Worm (Caenorhabditis elegans) whole organism, L4 larva: ENCODE measurements around the gene F47B7.2.

Experiments
- D1046.2 ChIP-seq: fragments of 200-800 bp; sonication (Bioruptor generic); IDR thresholded peaks from 2 replicates; pipeline ENCODE4 v1.3.6; 2022; ENCODE audit warnings: missing genetic modification characterization, missing compliant biosample characterization
- R02D3.7 ChIP-seq: fragments of 150-350 bp; sonication (generic microtip); optimal IDR thresholded peaks from 3 replicates; lab custom pipeline; 2014; ENCODE audit warnings: missing biosample characterization, missing genetic modification characterization
- T20F7.1 ChIP-seq: fragments of 200-800 bp; sonication (Bioruptor generic); optimal IDR thresholded peaks from 2 replicates; lab custom pipeline; 2018; ENCODE audit warnings: mild to moderate bottlenecking, missing genetic modification characterization, missing compliant biosample characterization
- Y48G9A.11 ChIP-seq: fragments of 200-800 bp; sonication (Bioruptor generic); IDR thresholded peaks from 2 replicates; pipeline ENCODE4 v1.3.6; 2022; ENCODE audit warnings: missing genetic modification reagents, missing genetic modification characterization, missing compliant biosample characterization
- ZK337.2 ChIP-seq: fragments of 200-800 bp; sonication (Bioruptor generic); IDR thresholded peaks from 2 replicates; pipeline ENCODE4 v1.3.6; 2022; ENCODE audit warnings: missing genetic modification reagents, missing genetic modification characterization, missing compliant biosample characterization
- ZK546.5 ChIP-seq, 2 experiments: sonication (generic microtip); optimal IDR thresholded peaks; 2 replicates each; lab custom pipeline; 2017; ENCODE audit warnings: missing biosample characterization in 2 of 2, missing genetic modification characterization in 2 of 2
- arid-1 ChIP-seq: fragments of 200-800 bp; sonication (Bioruptor generic); conservative IDR thresholded peaks from 2 replicates; pipeline ENCODE4 v1.3.6; 2022; ENCODE audit warnings: missing genetic modification reagents, missing genetic modification characterization, missing compliant biosample characterization
- attf-4 ChIP-seq: sonication (generic microtip); optimal IDR thresholded peaks from 3 replicates; lab custom pipeline; 2017; ENCODE audit warnings: missing biosample characterization, missing genetic modification characterization
- ceh-28 ChIP-seq: fragments of 150-350 bp; optimal IDR thresholded peaks from 2 replicates; lab custom pipeline; 2014; ENCODE audit warnings: missing biosample characterization, missing genetic modification reagents, missing genetic modification characterization
- ceh-32 ChIP-seq: sonication (generic microtip); optimal IDR thresholded peaks from 2 replicates; lab custom pipeline; 2016; ENCODE audit warnings: mild to moderate bottlenecking, missing genetic modification characterization, missing compliant biosample characterization; ENCODE audit not compliant: poor library complexity
- daf-16 ChIP-seq, 3 experiments: sonication (generic microtip); optimal IDR thresholded peaks; 2 replicates each; lab custom pipeline; 2016 to 2017; ENCODE audit warnings: missing genetic modification characterization in 3 of 3, missing genetic modification reagents in 3 of 3, mild to moderate bottlenecking in 2 of 3, missing compliant biosample characterization in 2 of 3, missing biosample characterization in 1 of 3, moderate library complexity in 1 of 3
- daf-19 ChIP-seq: fragments of 200-800 bp; sonication (Bioruptor generic); conservative IDR thresholded peaks from 2 replicates; pipeline ENCODE4 v1.3.6; 2022; ENCODE audit warnings: missing genetic modification characterization, missing compliant biosample characterization
- daf-8 ChIP-seq: fragments of 200-800 bp; sonication (Bioruptor generic); IDR thresholded peaks from 2 replicates; pipeline ENCODE4 v1.3.6; 2022; ENCODE audit warnings: missing genetic modification characterization, missing compliant biosample characterization
- dmd-6 ChIP-seq: fragments of 200-800 bp; sonication (Bioruptor generic); IDR thresholded peaks from 2 replicates; pipeline ENCODE4 v1.3.6; 2022; ENCODE audit warnings: missing genetic modification reagents, missing genetic modification characterization, missing compliant biosample characterization
- dpl-1 ChIP-seq: fragments of 150-350 bp; optimal IDR thresholded peaks from 2 replicates; lab custom pipeline; 2014; ENCODE audit warnings: missing biosample characterization, missing genetic modification reagents, missing genetic modification characterization
- egl-43 ChIP-seq: fragments of 200-800 bp; sonication (Bioruptor generic); IDR thresholded peaks from 2 replicates; pipeline ENCODE4 v1.3.6; 2022; ENCODE audit warnings: missing genetic modification reagents, missing genetic modification characterization, missing compliant biosample characterization
- fkh-10 ChIP-seq: fragments of 150-350 bp; optimal IDR thresholded peaks from 2 replicates; lab custom pipeline; 2014; ENCODE audit warnings: missing biosample characterization, missing genetic modification reagents, missing genetic modification characterization
- hmg-1.1 ChIP-seq: fragments of 200-800 bp; sonication (Bioruptor generic); IDR thresholded peaks from 2 replicates; pipeline ENCODE4 v1.3.6; 2022; ENCODE audit warnings: missing genetic modification reagents, missing genetic modification characterization, missing compliant biosample characterization
- jun-1 ChIP-seq: fragments of 150-350 bp; optimal IDR thresholded peaks from 2 replicates; lab custom pipeline; 2014; ENCODE audit warnings: missing biosample characterization, missing genetic modification reagents, missing genetic modification characterization
- lin-1 ChIP-seq: fragments of 200-800 bp; sonication (Bioruptor generic); IDR thresholded peaks from 2 replicates; pipeline ENCODE4 v1.3.6; 2022; ENCODE audit warnings: missing genetic modification reagents, missing genetic modification characterization, missing compliant biosample characterization
- lin-39 ChIP-seq: fragments of 150-350 bp; optimal IDR thresholded peaks from 2 replicates; lab custom pipeline; 2014; ENCODE audit warnings: missing biosample characterization, missing genetic modification reagents, missing genetic modification characterization
- lir-3 ChIP-seq: sonication (generic microtip); optimal IDR thresholded peaks from 2 replicates; lab custom pipeline; 2016; ENCODE audit warnings: mild to moderate bottlenecking, missing genetic modification characterization, missing compliant biosample characterization
- mdt-29 ChIP-seq: fragments of 200-800 bp; sonication (Bioruptor generic); IDR thresholded peaks from 2 replicates; pipeline ENCODE4 v1.3.6; 2022; ENCODE audit warnings: missing genetic modification reagents, missing genetic modification characterization, missing compliant biosample characterization
- mep-1 ChIP-seq: fragments of 150-350 bp; sonication (generic microtip); optimal IDR thresholded peaks from 3 replicates; lab custom pipeline; 2014; ENCODE audit warnings: missing biosample characterization, missing genetic modification characterization
- nhr-10 ChIP-seq: fragments of 150-350 bp; optimal IDR thresholded peaks from 2 replicates; lab custom pipeline; 2014; ENCODE audit warnings: missing biosample characterization, missing genetic modification characterization
- nhr-237 ChIP-seq: sonication (generic microtip); optimal IDR thresholded peaks from 2 replicates; lab custom pipeline; 2017; ENCODE audit warnings: missing biosample characterization, missing genetic modification characterization
- nhr-25 ChIP-seq: sonication (generic microtip); optimal IDR thresholded peaks from 2 replicates; lab custom pipeline; 2017; ENCODE audit warnings: missing genetic modification characterization, mild to moderate bottlenecking, missing compliant biosample characterization, antibody characterized with exemption, moderate library complexity, borderline replicate concordance; ENCODE audit not compliant: insufficient read depth
- nhr-41 ChIP-seq: fragments of 200-800 bp; sonication (Bioruptor generic); IDR thresholded peaks from 2 replicates; pipeline ENCODE4 v1.3.6; 2022; ENCODE audit warnings: missing genetic modification reagents, missing genetic modification characterization, missing compliant biosample characterization
- nhr-42 ChIP-seq: fragments of 200-800 bp; sonication (Bioruptor generic); IDR thresholded peaks from 2 replicates; pipeline ENCODE4 v1.3.6; 2022; ENCODE audit warnings: missing genetic modification characterization, missing compliant biosample characterization
- nhr-6 ChIP-seq: fragments of 150-350 bp; optimal IDR thresholded peaks from 2 replicates; lab custom pipeline; 2014; ENCODE audit warnings: missing biosample characterization, missing genetic modification characterization
- nhr-76 ChIP-seq: fragments of 150-350 bp; optimal IDR thresholded peaks from 2 replicates; lab custom pipeline; 2014; ENCODE audit warnings: missing biosample characterization, missing genetic modification characterization
- skn-1 ChIP-seq: fragments of 150-350 bp; optimal IDR thresholded peaks from 2 replicates; lab custom pipeline; 2014; ENCODE audit warnings: missing biosample characterization, missing genetic modification characterization
- unc-62 ChIP-seq, 3 experiments: fragments of 150-350 bp in 1 of 3; sonication (generic microtip); optimal IDR thresholded peaks in 2 of 3; peaks in 1 of 3; 1 replicate in 1 of 3; 2 replicates in 2 of 3; lab custom pipeline; 2014 to 2017; ENCODE audit warnings: missing biosample characterization in 3 of 3, missing genetic modification characterization in 3 of 3, missing genetic modification reagents in 3 of 3, missing genotype in 1 of 3
- zip-11 ChIP-seq: fragments of 200-800 bp; sonication (Bioruptor generic); IDR thresholded peaks from 2 replicates; pipeline ENCODE4 v1.3.6; 2022; ENCODE audit warnings: missing genetic modification characterization, missing compliant biosample characterization
- ztf-11 ChIP-seq: fragments of 150-350 bp; optimal IDR thresholded peaks from 2 replicates; lab custom pipeline; 2014; ENCODE audit warnings: missing biosample characterization, missing genetic modification characterization

The F47B7.2 gene

DNA sequence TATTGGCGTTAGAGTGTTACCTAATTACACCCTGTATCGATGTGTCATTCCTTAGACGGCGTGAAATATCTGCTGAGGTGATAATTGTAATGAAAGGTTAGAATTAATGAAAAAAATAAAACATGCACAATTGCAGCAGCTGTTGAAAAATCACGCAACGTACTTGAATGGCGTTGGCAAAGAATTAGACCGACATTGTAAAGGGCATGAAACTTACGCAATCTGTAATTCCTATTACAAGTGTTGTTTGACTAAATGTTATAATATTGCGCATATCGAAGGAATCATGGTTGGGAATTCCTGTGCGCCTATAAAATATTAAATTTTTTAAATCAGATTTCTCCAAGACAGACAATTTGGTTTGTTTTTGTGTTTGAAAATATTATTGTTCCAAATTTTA, 38.8 kb upstream of the F47B7.2 start, which contains the start of gene tag-18:
Gene tag-18, minus strand, starts transcription at position 305 of the 400 bp plus-strand sequence.
- TF ChIP-seq Y48G9A.11 (no peak), zip-11 (no peak), dmd-6 (GFP tag; lab: Robert Waterston, UW) (no peak), ceh-32 (tag; lab: Kevin White, UChicago) (no peak), D1046.2 (GFP tag; lab: Robert Waterston, UW) (no peak), dpl-1 (no peak), ztf-11 (tag; lab: Kevin White, UChicago) (no peak), nhr-76 (tag; lab: Kevin White, UChicago) (no peak), T20F7.1 (GFP tag; lab: Kevin White, UChicago) (no peak), nhr-25 (no peak), daf-16 (GFP tag; optimal IDR thresholded peaks at IDR 0.05; lab: Kevin White, UChicago) (no peak), daf-16 (tag; optimal IDR thresholded peaks at IDR 0.05; lab: Kevin White, UChicago) (no peak), ZK337.2 (no peak), ceh-28 (tag; lab: Kevin White, UChicago) (no peak), nhr-237 (tag; lab: Kevin White, UChicago) (no peak), lin-1 (GFP tag; lab: Robert Waterston, UW) (no peak), lir-3 (tag; lab: Kevin White, UChicago) (no peak), nhr-42 (GFP tag; lab: Robert Waterston, UW) (no peak)

DNA sequence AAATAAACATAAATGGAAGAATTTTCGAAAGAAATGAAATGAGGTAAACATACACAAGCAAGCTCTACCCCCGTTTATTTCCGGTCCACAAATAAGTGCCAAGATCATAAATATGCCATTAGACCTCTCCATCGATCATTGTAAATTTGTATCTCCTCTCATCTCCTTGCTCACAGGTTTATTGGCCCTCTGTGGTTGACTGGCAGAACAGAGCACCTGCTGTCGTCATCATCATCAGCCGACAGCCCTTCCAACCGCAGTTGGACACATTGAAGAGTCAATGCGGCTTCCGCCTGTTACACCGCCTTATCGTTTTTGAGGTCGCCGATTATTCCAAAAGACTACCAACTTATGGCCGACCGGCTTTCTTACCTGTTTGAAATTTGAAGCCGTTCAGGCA, 33.9 kb upstream of the F47B7.2 start:
- TF ChIP-seq daf-8 (no peak), nhr-41 (no peak), arid-1 (GFP tag; lab: Robert Waterston, UW) (no peak), fkh-10 (no peak), lin-39 (tag; lab: Kevin White, UChicago) (no peak), egl-43 (no peak)

DNA sequence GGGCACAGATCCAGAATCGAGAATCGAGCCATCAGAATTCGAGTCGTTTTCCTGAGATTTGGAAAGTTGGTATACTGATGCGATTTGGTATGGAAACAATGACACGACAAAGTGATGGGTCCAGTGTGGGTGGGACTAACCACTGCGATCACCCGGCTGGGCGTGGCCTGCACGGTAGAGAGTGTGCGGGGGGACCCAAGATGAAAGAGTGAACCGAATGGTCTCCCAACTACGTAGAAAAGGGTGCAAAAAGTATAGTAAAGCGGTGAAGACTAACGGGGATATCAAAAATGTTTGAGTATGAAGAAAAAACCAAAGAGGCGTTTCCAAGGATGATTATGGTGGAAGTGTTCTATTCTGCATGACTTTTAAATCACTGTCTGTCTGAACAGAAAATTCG, 30.3 kb upstream of the F47B7.2 start, which contains the start of gene fkh-2:
Gene fkh-2, minus strand, starts transcription at position 101 of the 400 bp plus-strand sequence.
- no peak for TF ChIP-seq R02D3.7 (tag; lab: Kevin White, UChicago)
- TF ChIP-seq mep-1 (tag; lab: Kevin White, UChicago), result no peak
- no peak for TF ChIP-seq ZK546.5 (tag; optimal IDR thresholded peaks at IDR 0.05; lab: Kevin White, UChicago)
- TF ChIP-seq nhr-10 (tag; lab: Kevin White, UChicago), result no peak
- no peak for TF ChIP-seq skn-1 (tag; lab: Kevin White, UChicago)
- no peak for TF ChIP-seq nhr-41
- TF ChIP-seq hmg-1.1 (GFP tag; lab: Robert Waterston, UW), result no peak
- TF ChIP-seq mdt-29 (GFP tag; lab: Robert Waterston, UW), result no peak
- TF ChIP-seq T20F7.1 (GFP tag; lab: Kevin White, UChicago), result no peak

DNA sequence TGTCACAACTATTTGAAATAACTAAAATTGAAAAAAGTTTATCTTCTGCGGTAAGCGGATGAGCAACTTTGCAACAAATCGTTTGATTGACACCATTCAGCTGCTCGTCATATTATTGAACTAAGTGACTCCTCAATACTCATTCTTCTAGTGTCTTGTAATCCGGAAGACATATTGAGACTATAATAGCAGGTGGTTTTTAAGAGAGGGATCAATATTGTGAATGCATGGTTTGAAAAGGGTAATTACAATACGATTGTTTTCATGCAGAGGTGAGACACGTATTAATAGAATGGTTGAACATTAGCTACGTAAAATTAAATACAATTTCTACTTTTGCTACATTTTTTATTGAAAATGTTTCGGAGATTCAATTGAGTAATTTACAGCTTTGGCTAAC, 29.4 kb upstream of the F47B7.2 start:
- no peak for TF ChIP-seq attf-4 (tag; lab: Kevin White, UChicago)
- TF ChIP-seq jun-1 (tag; lab: Kevin White, UChicago), result no peak
- TF ChIP-seq mdt-29 (GFP tag; lab: Robert Waterston, UW), result no peak
- peak in 1 of 2 experiments; percentile 93 for TF ChIP-seq unc-62 (GFP tag; optimal IDR thresholded peaks at IDR 0.05 in 1 of 2; lab: Kevin White, UChicago)
- TF ChIP-seq unc-62 (tag; optimal IDR thresholded peaks at IDR 0.05; lab: Kevin White, UChicago), result no peak
- TF ChIP-seq daf-19 (GFP tag; lab: Robert Waterston, UW), result no peak
- no peak for TF ChIP-seq nhr-6
- no peak for TF ChIP-seq R02D3.7 (tag; lab: Kevin White, UChicago)
